Fruit fly (Drosophila melanogaster) whole organism, embryonic: ENCODE measurements around the gene CG11596.
A peak's percentile ranks its signal among the peaks of the same experiment; 100 is the strongest.

Experiments used
- ATbp ChIP-seq: fragments of 200-800 bp; sonication (Bioruptor generic); optimal IDR thresholded peaks from 2 replicates; lab custom pipeline; 2017; ENCODE audit warnings: missing biosample characterization, mild to moderate bottlenecking, missing genetic modification characterization, missing genetic modification reagents
- Bteb2 ChIP-seq: fragments of 200-800 bp; sonication (Bioruptor generic); optimal IDR thresholded peaks from 2 replicates; lab custom pipeline; 2016; ENCODE audit warnings: missing biosample characterization, missing genetic modification characterization
- CG1602 ChIP-seq: fragments of 200-800 bp; sonication (Bioruptor generic); optimal IDR thresholded peaks from 3 replicates; lab custom pipeline; 2016; ENCODE audit warnings: missing biosample characterization, missing genetic modification characterization
- CG16863 ChIP-seq: fragments of 200-800 bp; sonication (Bioruptor generic); optimal IDR thresholded peaks from 3 replicates; lab custom pipeline; 2016; ENCODE audit warnings: missing biosample characterization, missing genetic modification characterization
- CG17802 ChIP-seq: fragments of 200-800 bp; sonication (Bioruptor generic); optimal IDR thresholded peaks from 2 replicates; lab custom pipeline; 2018; ENCODE audit warnings: missing biosample characterization, mild to moderate bottlenecking, missing genetic modification characterization, moderate library complexity
- CG17829 ChIP-seq: fragments of 200-800 bp; optimal IDR thresholded peaks from 2 replicates; lab custom pipeline; 2019; ENCODE audit warnings: missing biosample characterization, mild to moderate bottlenecking, missing genetic modification characterization, moderate library complexity
- CG1792 ChIP-seq: fragments of 200-800 bp; sonication (Bioruptor generic); optimal IDR thresholded peaks from 2 replicates; lab custom pipeline; 2016; ENCODE audit warnings: missing biosample characterization, missing genetic modification characterization
- CG1832 ChIP-seq: fragments of 200-800 bp; sonication (Bioruptor generic); optimal IDR thresholded peaks from 2 replicates; lab custom pipeline; 2017; ENCODE audit warnings: missing biosample characterization, mild to moderate bottlenecking, missing genetic modification characterization, inconsistent platforms
- CG18599 ChIP-seq: fragments of 200-800 bp; sonication (Bioruptor generic); optimal IDR thresholded peaks from 3 replicates; lab custom pipeline; 2017; ENCODE audit warnings: missing biosample characterization, missing genetic modification characterization, mild to moderate bottlenecking, moderate library complexity, missing genetic modification reagents
- CG2129 ChIP-seq: fragments of 200-800 bp; sonication (Bioruptor generic); IDR thresholded peaks from 2 replicates; pipeline ENCODE4 v1.3.6; 2022; ENCODE audit warnings: missing biosample characterization, missing genetic modification characterization; ENCODE audit not compliant: partially characterized antibody
- CG2678 ChIP-seq: fragments of 200-800 bp; sonication (Bioruptor generic); optimal IDR thresholded peaks from 3 replicates; lab custom pipeline; 2019; ENCODE audit warnings: missing biosample characterization, mild to moderate bottlenecking, missing genetic modification characterization, moderate library complexity
- CG31388 ChIP-seq: fragments of 200-800 bp; sonication (Bioruptor generic); optimal IDR thresholded peaks from 2 replicates; lab custom pipeline; 2016; ENCODE audit warnings: missing biosample characterization, missing genetic modification characterization
- CG3407 ChIP-seq: fragments of 200-800 bp; sonication (Bioruptor generic); optimal IDR thresholded peaks from 2 replicates; lab custom pipeline; 2018; ENCODE audit warnings: missing biosample characterization, mild to moderate bottlenecking, missing genetic modification characterization
- CG34376 ChIP-seq: fragments of 200-800 bp; sonication (Bioruptor generic); optimal IDR thresholded peaks from 2 replicates; lab custom pipeline; 2018; ENCODE audit warnings: missing biosample characterization, mild to moderate bottlenecking, missing genetic modification characterization
- CG3726 ChIP-seq: fragments of 200-800 bp; sonication (Bioruptor generic); IDR thresholded peaks from 3 replicates; pipeline ENCODE4, ENCODE4 v1.3.6; 2022; ENCODE audit warnings: missing biosample characterization, missing genetic modification characterization
- CG4820 ChIP-seq: fragments of 200-800 bp; sonication (Bioruptor generic); optimal IDR thresholded peaks from 3 replicates; lab custom pipeline; 2016; ENCODE audit warnings: missing biosample characterization, missing genetic modification characterization
- CG6175 ChIP-seq: fragments of 200-800 bp; sonication (Bioruptor generic); IDR thresholded peaks from 3 replicates; pipeline ENCODE4 v1.3.6; 2022; ENCODE audit warnings: missing biosample characterization, missing genetic modification characterization
- CG7357 ChIP-seq: fragments of 200-800 bp; sonication (Bioruptor generic); IDR thresholded peaks from 3 replicates; pipeline ENCODE4 v1.3.6; 2022; ENCODE audit warnings: missing biosample characterization, missing genetic modification characterization
- CG9609 ChIP-seq: fragments of 200-800 bp; sonication (Bioruptor generic); optimal IDR thresholded peaks from 3 replicates; lab custom pipeline; 2016; ENCODE audit warnings: missing biosample characterization, missing genetic modification characterization
- Dll ChIP-seq: fragments of 200-800 bp; sonication (Bioruptor generic); IDR thresholded peaks from 4 replicates; pipeline ENCODE4 v1.3.6; 2022; ENCODE audit warnings: missing biosample characterization, missing genetic modification characterization; ENCODE audit not compliant: partially characterized antibody
- Doc3 ChIP-seq: fragments of 200-800 bp; sonication (Bioruptor generic); IDR thresholded peaks from 3 replicates; pipeline ENCODE4 v1.3.6; 2022; ENCODE audit warnings: missing biosample characterization, missing genetic modification characterization; ENCODE audit not compliant: partially characterized antibody
- E2f1 ChIP-seq: fragments of 200-800 bp; sonication (Bioruptor generic); IDR thresholded peaks from 2 replicates; pipeline ENCODE4 v1.3.6; 2022; ENCODE audit warnings: missing biosample characterization, missing genetic modification characterization
- Hr51 ChIP-seq, 2 experiments: fragments of 200-800 bp; sonication (Bioruptor generic); optimal IDR thresholded peaks; 2 replicates in 1 of 2; 3 replicates in 1 of 2; lab custom pipeline; 2016 to 2018; ENCODE audit warnings: missing biosample characterization in 2 of 2, missing genetic modification characterization in 2 of 2, mild to moderate bottlenecking in 1 of 2, moderate library complexity in 1 of 2
- Lpt ChIP-seq: fragments of >200 bp; optimal IDR thresholded peaks from 2 replicates; lab custom pipeline; 2018; ENCODE audit warnings: missing biosample characterization, missing genetic modification characterization
- MESR4 ChIP-seq: fragments of 200-800 bp; sonication (Bioruptor generic); optimal IDR thresholded peaks from 2 replicates; lab custom pipeline; 2018; ENCODE audit warnings: missing biosample characterization, mild to moderate bottlenecking, missing genetic modification characterization, moderate library complexity
- Mad ChIP-seq: fragments of 200-800 bp; sonication (Bioruptor generic); optimal IDR thresholded peaks from 2 replicates; lab custom pipeline; 2016; ENCODE audit warnings: missing biosample characterization, missing genetic modification characterization
- NK7.1 ChIP-seq: fragments of 200-800 bp; sonication (Bioruptor generic); optimal IDR thresholded peaks from 3 replicates; lab custom pipeline; 2016; ENCODE audit warnings: missing biosample characterization, missing genetic modification characterization
- Nf-YC ChIP-seq: fragments of 200-800 bp; optimal IDR thresholded peaks from 3 replicates; lab custom pipeline; 2019; ENCODE audit warnings: missing biosample characterization, mild to moderate bottlenecking, missing genetic modification characterization, moderate library complexity
- NfI ChIP-seq: fragments of 200-800 bp; sonication (Bioruptor generic); optimal IDR thresholded peaks from 3 replicates; lab custom pipeline; 2018; ENCODE audit warnings: missing biosample characterization, mild to moderate bottlenecking, missing genetic modification characterization, moderate library complexity
- Rx ChIP-seq: fragments of 200-800 bp; sonication (Bioruptor generic); IDR thresholded peaks from 2 replicates; pipeline ENCODE4 v1.3.6; 2022; ENCODE audit warnings: missing biosample characterization, missing genetic modification characterization
- Spps ChIP-seq: fragments of 200-800 bp; sonication (Bioruptor generic); optimal IDR thresholded peaks from 2 replicates; lab custom pipeline; 2018; ENCODE audit warnings: missing biosample characterization, mild to moderate bottlenecking, missing genetic modification characterization
- Stat92E ChIP-seq, 3 experiments: fragments of >200 bp in 2 of 3; fragments of 200-800 bp in 1 of 3; sonication (Bioruptor generic) in 1 of 3; optimal IDR thresholded peaks; 2 replicates each; lab custom pipeline; 2017 to 2019; ENCODE audit warnings: missing biosample characterization in 3 of 3, missing genetic modification characterization in 3 of 3, mild to moderate bottlenecking in 1 of 3, moderate library complexity in 1 of 3
- aop ChIP-seq: fragments of 200-800 bp; sonication (Bioruptor generic); IDR thresholded peaks from 2 replicates; pipeline ENCODE4 v1.3.6; 2022; ENCODE audit warnings: missing biosample characterization, missing genetic modification characterization
- ase ChIP-seq: fragments of 200-800 bp; sonication (Bioruptor generic); IDR thresholded peaks from 3 replicates; pipeline ENCODE4 v1.3.6; 2022; ENCODE audit warnings: missing biosample characterization, missing genetic modification characterization
- bowl ChIP-seq: fragments of 200-800 bp; sonication (Bioruptor generic); IDR thresholded peaks from 2 replicates; pipeline ENCODE4 v1.3.6; 2022; ENCODE audit warnings: missing biosample characterization, missing genetic modification characterization
- cad ChIP-seq: fragments of >200 bp; optimal IDR thresholded peaks from 2 replicates; lab custom pipeline; 2017; ENCODE audit warnings: missing biosample characterization, missing genetic modification characterization
- chm ChIP-seq: fragments of 200-800 bp; sonication (Bioruptor generic); IDR thresholded peaks from 2 replicates; pipeline ENCODE4 v1.3.6; 2022; ENCODE audit warnings: missing biosample characterization, missing genetic modification characterization
- corto ChIP-seq: fragments of 200-800 bp; sonication (Bioruptor generic); optimal IDR thresholded peaks from 2 replicates; lab custom pipeline; 2016; ENCODE audit warnings: missing biosample characterization, mild to moderate bottlenecking, missing genetic modification characterization, moderate library complexity
- en ChIP-seq: fragments of 200-800 bp; sonication (Bioruptor generic); optimal IDR thresholded peaks from 2 replicates; lab custom pipeline; 2016; ENCODE audit warnings: missing biosample characterization, missing genetic modification characterization
- ewg ChIP-seq: fragments of 200-800 bp; sonication (Bioruptor generic); optimal IDR thresholded peaks from 3 replicates; lab custom pipeline; 2017; ENCODE audit warnings: mild to moderate bottlenecking, missing biosample characterization, missing genetic modification reagents, missing genetic modification characterization
- ftz-f1 ChIP-seq: fragments of 200-800 bp; sonication (Bioruptor generic); optimal IDR thresholded peaks from 2 replicates; lab custom pipeline; 2016; ENCODE audit warnings: missing biosample characterization, missing genetic modification characterization
- gem ChIP-seq: fragments of 200-800 bp; sonication (Bioruptor generic); optimal IDR thresholded peaks from 2 replicates; lab custom pipeline; 2019; ENCODE audit warnings: missing biosample characterization, mild to moderate bottlenecking, missing genetic modification characterization, moderate library complexity
- her ChIP-seq: fragments of 200-800 bp; sonication (Bioruptor generic); optimal IDR thresholded peaks from 2 replicates; lab custom pipeline; 2016; ENCODE audit warnings: missing biosample characterization, missing genetic modification characterization
- sima ChIP-seq: fragments of 200-800 bp; sonication (Bioruptor generic); optimal IDR thresholded peaks from 2 replicates; lab custom pipeline; 2016; ENCODE audit warnings: missing biosample characterization, missing genetic modification characterization
- sob ChIP-seq: fragments of 200-800 bp; sonication (Bioruptor generic); IDR thresholded peaks from 2 replicates; pipeline ENCODE4 v1.3.6; 2022; ENCODE audit warnings: missing biosample characterization, missing genetic modification characterization
- sug ChIP-seq: fragments of 200-800 bp; optimal IDR thresholded peaks from 2 replicates; lab custom pipeline; 2019; ENCODE audit warnings: missing biosample characterization, mild to moderate bottlenecking, missing genetic modification characterization, moderate library complexity
- unc-4 ChIP-seq: fragments of 200-800 bp; sonication (Bioruptor generic); IDR thresholded peaks from 2 replicates; pipeline ENCODE4 v1.3.6; 2022; ENCODE audit warnings: missing biosample characterization, missing genetic modification characterization; ENCODE audit not compliant: partially characterized antibody
- unpg ChIP-seq: fragments of 200-800 bp; sonication (Bioruptor generic); optimal IDR thresholded peaks from 3 replicates; lab custom pipeline; 2018; ENCODE audit warnings: missing biosample characterization, mild to moderate bottlenecking, missing genetic modification characterization, moderate library complexity
- vfl ChIP-seq: fragments of 200-800 bp; sonication (Bioruptor generic); optimal IDR thresholded peaks from 2 replicates; lab custom pipeline; 2016; ENCODE audit warnings: missing biosample characterization, missing genetic modification characterization

The CG11596 gene

dm6 chrX:1951391-1952066 is 24.0 kb downstream of the CG11596 start (continued):
- TF ChIP-seq gem (tag; lab: Kevin White, UChicago) (peak; percentile 96), ewg (GFP tag; lab: Kevin White, UChicago) (peak; percentile 92), Nf-YC (tag; lab: Kevin White, UChicago) (peak; percentile 76), CG3407 (GFP tag; lab: Kevin White, UChicago) (peak; percentile 90), Lpt (GFP tag; lab: Kevin White, UChicago) (no peak), unc-4 (no peak), CG7357 (GFP tag; lab: Robert Waterston, UW) (peak; percentile 78; the same call in 2 of the 3 replicates), CG2129 (GFP tag; lab: Robert Waterston, UW) (no peak), Mad (GFP tag; lab: Kevin White, UChicago) (peak; percentile 93), CG18599 (peak; percentile 98), sug (tag; lab: Kevin White, UChicago) (peak; percentile 84), CG1602 (GFP tag; lab: Kevin White, UChicago) (peak; percentile 91), unpg (GFP tag; lab: Kevin White, UChicago) (peak; percentile 97), CG34376 (GFP tag; lab: Kevin White, UChicago) (peak; percentile 83), CG4820 (GFP tag; lab: Kevin White, UChicago) (peak; percentile 92), aop (GFP tag; lab: Robert Waterston, UW) (peak; percentile 78), CG3726 (GFP tag; lab: Robert Waterston, UW) (peak; percentile 88), vfl (GFP tag; lab: Kevin White, UChicago) (peak; percentile 84), Stat92E (GFP tag; optimal IDR thresholded peaks at IDR 0.05; lab: Kevin White, UChicago) (peak in 1 of 3 experiments; percentile 22), E2f1 (GFP tag; lab: Robert Waterston, UW) (peak; percentile 95), CG2678 (peak; percentile 97), Bteb2 (GFP tag; lab: Kevin White, UChicago) (peak; percentile 91), CG9609 (GFP tag; lab: Kevin White, UChicago) (peak; percentile 96), CG17829 (tag; lab: Kevin White, UChicago) (peak; percentile 96), ATbp (GFP tag; lab: Kevin White, UChicago) (peak; percentile 98), Dll (GFP tag; lab: Robert Waterston, UW) (no peak), ftz-f1 (GFP tag; lab: Kevin White, UChicago) (peak; percentile 79), her (GFP tag; lab: Kevin White, UChicago) (peak; percentile 95), CG16863 (peak; percentile 96), chm (GFP tag; lab: Robert Waterston, UW) (peak; percentile 96), sima (peak; percentile 86), CG1832 (GFP tag; lab: Kevin White, UChicago) (peak; percentile 63), CG17802 (tag; lab: Kevin White, UChicago) (peak; percentile 88), MESR4 (GFP tag; lab: Kevin White, UChicago) (peak; percentile 76), NK7.1 (GFP tag; lab: Kevin White, UChicago) (peak; percentile 94), sob (GFP tag; lab: Robert Waterston, UW) (peak; percentile 93), ase (GFP tag; lab: Robert Waterston, UW) (peak; percentile 87), Rx (peak; percentile 92), CG1792 (GFP tag; lab: Kevin White, UChicago) (peak; percentile 93), NfI (GFP tag; lab: Kevin White, UChicago) (peak; percentile 96), Hr51 (GFP tag; optimal IDR thresholded peaks at IDR 0.05; lab: Kevin White, UChicago) (peak; percentile 86 to 92), CG6175 (GFP tag; lab: Robert Waterston, UW) (peak; percentile 68; the same call in 1 of the 3 replicates), bowl (peak; percentile 77; the same call in 1 of the 2 replicates), Doc3 (no peak), Spps (tag; lab: Kevin White, UChicago) (peak; percentile 92), en (GFP tag; lab: Kevin White, UChicago) (peak; percentile 95), cad (GFP tag; lab: Kevin White, UChicago) (no peak), CG31388 (GFP tag; lab: Kevin White, UChicago) (peak; percentile 74), corto (GFP tag; lab: Kevin White, UChicago) (peak; percentile 93)
